Worm (Caenorhabditis elegans): ENCODE data around the gene C34C12.2.
A peak's percentile ranks its signal among the peaks of the same experiment; 100 is the strongest.
"Not testable (repeated sequence)": the region's sequence is repeated elsewhere in the genome, so short reads cannot be mapped to it uniquely, and the experiment has no call there.

C34C12.2 gene

ce11 chrIII:3453486-3453885 is at the start of gene C34C12.2:
TSS of gene C34C12.2 (plus strand) at chrIII:3453786.
- TF ChIP-seq aha-1, dsc-1, unc-130 (tag; optimal IDR thresholded peaks at IDR 0.05): not testable (repeated sequence)

- TF ChIP-seq nhr-19 (GFP tag; conservative IDR thresholded peaks at IDR 0.05), result peak; percentile 34
- TF ChIP-seq mdl-1 (tag; optimal IDR thresholded peaks at IDR 0.05), result peak in 1 of 2 experiments; percentile 12
- peak; percentile 55 to 76 for TF ChIP-seq lsy-2 (tag; optimal IDR thresholded peaks at IDR 0.05)
- TF ChIP-seq fkh-8 (tag; optimal IDR thresholded peaks at IDR 0.05), result peak; percentile 25
- TF ChIP-seq jun-1 (tag; optimal IDR thresholded peaks at IDR 0.05), result peak; percentile 46
- no peak for TF ChIP-seq sup-37 (GFP tag; optimal IDR thresholded peaks at IDR 0.05)
- TF ChIP-seq ceh-8 (GFP tag; optimal IDR thresholded peaks at IDR 0.05), result no peak
- TF ChIP-seq unc-86 (tag; optimal IDR thresholded peaks at IDR 0.05), result no peak
- no peak for TF ChIP-seq ztf-11 (tag; optimal IDR thresholded peaks at IDR 0.05)
- no peak for TF ChIP-seq hlh-4 (tag; optimal IDR thresholded peaks at IDR 0.05)
- TF ChIP-seq elt-3 (tag; optimal IDR thresholded peaks at IDR 0.05), result no peak
- peak; percentile 40 for TF ChIP-seq blmp-1 (tag; optimal IDR thresholded peaks at IDR 0.05)
- TF ChIP-seq efl-1 (optimal IDR thresholded peaks at IDR 0.05), result peak; percentile 71 to 74
- peak; percentile 75 to 96 for TF ChIP-seq efl-1 (GFP tag; optimal IDR thresholded peaks at IDR 0.05 in 1 of 2)
- TF ChIP-seq mep-1 (tag; optimal IDR thresholded peaks at IDR 0.05), result peak; percentile 39
- TF ChIP-seq unc-130 (tag; optimal IDR thresholded peaks at IDR 0.05), result no peak
- TF ChIP-seq skn-1 (tag; optimal IDR thresholded peaks at IDR 0.05), result peak; percentile 57
- no peak for TF ChIP-seq mab-9 (GFP tag; IDR thresholded peaks at IDR 0.05)
- TF ChIP-seq lin-39 (tag; optimal IDR thresholded peaks at IDR 0.05), result peak; percentile 6
- TF ChIP-seq hlh-17 (GFP tag; optimal IDR thresholded peaks at IDR 0.05; ENCODE audit: borderline replicate concordance), result no peak
- peak; percentile 36 for TF ChIP-seq nhr-47 (tag; optimal IDR thresholded peaks at IDR 0.05)
- TF ChIP-seq zip-4 (GFP tag; optimal IDR thresholded peaks at IDR 0.05), result no peak
- TF ChIP-seq dsc-1 (tag; optimal IDR thresholded peaks at IDR 0.05), result no peak
- TF ChIP-seq pag-3 (tag; optimal IDR thresholded peaks at IDR 0.05; ENCODE audit: borderline replicate concordance, insufficient read depth), result no peak
- TF ChIP-seq nhr-77 (tag; optimal IDR thresholded peaks at IDR 0.05), result peak; percentile 29
- peak; percentile 43 for TF ChIP-seq lin-15B (tag; optimal IDR thresholded peaks at IDR 0.05)
- peak; percentile 65 to 85 for TF ChIP-seq lin-35 (GFP tag; optimal IDR thresholded peaks at IDR 0.05)
- no peak for TF ChIP-seq tlp-1 (tag; optimal IDR thresholded peaks at IDR 0.05)
- no peak for TF ChIP-seq pqm-1 (tag; optimal IDR thresholded peaks at IDR 0.05)
- 0 out of 2 replicates have a peak, but pooled peaks have one; percentile 36 for TF ChIP-seq grh-1 (GFP tag; IDR thresholded peaks at IDR 0.05)
- no peak for TF ChIP-seq snpc-4 (tag; optimal IDR thresholded peaks at IDR 0.05)
- no peak for TF ChIP-seq zag-1 (tag; optimal IDR thresholded peaks at IDR 0.05)
- peak; percentile 27 for TF ChIP-seq F16B12.6 (tag; optimal IDR thresholded peaks at IDR 0.05)
- peak; percentile 59 for TF ChIP-seq snu-23 (GFP tag; optimal IDR thresholded peaks at IDR 0.05)
- no peak for TF ChIP-seq C34B4.2 (tag; optimal IDR thresholded peaks at IDR 0.05)
- TF ChIP-seq nhr-237 (tag; optimal IDR thresholded peaks at IDR 0.05), result no peak
- no peak for TF ChIP-seq ceh-90 (tag; optimal IDR thresholded peaks at IDR 0.05)
- TF ChIP-seq ceh-82 (tag; optimal IDR thresholded peaks at IDR 0.05), result peak in 1 of 3 experiments; percentile 62
- peak; percentile 69 to 81 (median 72) for TF ChIP-seq dpl-1 (GFP tag; optimal IDR thresholded peaks at IDR 0.05)
- peak; percentile 31 for TF ChIP-seq xbp-1 (tag; optimal IDR thresholded peaks at IDR 0.05)
- no peak for TF ChIP-seq fkh-10 (GFP tag; optimal IDR thresholded peaks at IDR 0.05)
- TF ChIP-seq nhr-85 (tag), result peak; percentile 70
- TF ChIP-seq isw-1 (GFP tag; IDR thresholded peaks at IDR 0.05), result peak; percentile 56
- peak; percentile 27 for TF ChIP-seq nhr-71 (tag; optimal IDR thresholded peaks at IDR 0.05)
- peak; percentile 2 for TF ChIP-seq tbx-2 (tag; optimal IDR thresholded peaks at IDR 0.05)
- TF ChIP-seq efl-3 (GFP tag; optimal IDR thresholded peaks at IDR 0.05), result no peak
- peak; percentile 31 for TF ChIP-seq lin-13 (GFP tag; optimal IDR thresholded peaks at IDR 0.05)
- peak; percentile 15 for TF ChIP-seq swsn-7 (tag; optimal IDR thresholded peaks at IDR 0.05)
Observed at ce11 chrIII:3404354-3404913, 49.2 kb upstream of the C34C12.2 start, which contains the start of the genes npp-9 and F59A2.5. TSS of gene npp-9 (minus strand) at chrIII:3404479. TSS of gene F59A2.5 (plus strand) at chrIII:3404863.

Data from whole organism, L1 larva.